Fruit fly (Drosophila melanogaster) whole organism, embryonic: ENCODE results near the gene CG6443.
A peak's percentile ranks its signal among the peaks of the same experiment; 100 is the strongest.

ENCODE experiments used
- ATbp ChIP-seq: fragments of 200-800 bp; sonication (Bioruptor generic); optimal IDR thresholded peaks from 2 replicates; lab custom pipeline; 2017; ENCODE audit warnings: missing biosample characterization, mild to moderate bottlenecking, missing genetic modification characterization, missing genetic modification reagents
- Atf6 ChIP-seq: fragments of 200-800 bp; sonication (Bioruptor generic); IDR thresholded peaks from 2 replicates; pipeline ENCODE4 v1.3.6; 2022; ENCODE audit warnings: missing biosample characterization, missing genetic modification characterization
- CG12769 ChIP-seq: fragments of 200-800 bp; sonication (Bioruptor generic); optimal IDR thresholded peaks from 2 replicates; lab custom pipeline; 2019; ENCODE audit warnings: missing biosample characterization, mild to moderate bottlenecking, missing genetic modification characterization, moderate library complexity
- CG1603 ChIP-seq: fragments of 200-800 bp; sonication (Bioruptor generic); optimal IDR thresholded peaks from 2 replicates; lab custom pipeline; 2019; ENCODE audit warnings: missing biosample characterization, mild to moderate bottlenecking, missing genetic modification characterization, moderate library complexity
- CG16815 ChIP-seq: fragments of 200-800 bp; sonication (Bioruptor generic); optimal IDR thresholded peaks from 3 replicates; lab custom pipeline; 2017; ENCODE audit warnings: missing biosample characterization, mild to moderate bottlenecking, missing genetic modification characterization
- CG17912 ChIP-seq: fragments of 200-800 bp; sonication (Bioruptor generic); optimal IDR thresholded peaks from 2 replicates; lab custom pipeline; 2018; ENCODE audit warnings: missing biosample characterization, mild to moderate bottlenecking, missing genetic modification characterization
- CG18011 ChIP-seq: fragments of 200-800 bp; sonication (Bioruptor generic); optimal IDR thresholded peaks from 2 replicates; lab custom pipeline; 2017; ENCODE audit warnings: missing biosample characterization, missing genetic modification characterization, mild to moderate bottlenecking, moderate library complexity, missing genotype
- CG18619 ChIP-seq: fragments of 200-800 bp; sonication (Bioruptor generic); optimal IDR thresholded peaks from 3 replicates; lab custom pipeline; 2017; ENCODE audit warnings: missing biosample characterization, mild to moderate bottlenecking, missing genetic modification characterization
- CG2120 ChIP-seq: fragments of 200-800 bp; sonication (Bioruptor generic); optimal IDR thresholded peaks from 3 replicates; lab custom pipeline; 2016; ENCODE audit warnings: missing biosample characterization, missing genetic modification characterization
- CG2678 ChIP-seq: fragments of 200-800 bp; sonication (Bioruptor generic); optimal IDR thresholded peaks from 3 replicates; lab custom pipeline; 2019; ENCODE audit warnings: missing biosample characterization, mild to moderate bottlenecking, missing genetic modification characterization, moderate library complexity
- CG2875 ChIP-seq: fragments of 200-800 bp; sonication (Bioruptor generic); optimal IDR thresholded peaks from 2 replicates; lab custom pipeline; 2017; ENCODE audit warnings: missing biosample characterization, mild to moderate bottlenecking, missing genetic modification characterization, missing genetic modification reagents
- CG2889 ChIP-seq: fragments of 200-800 bp; sonication (Bioruptor generic); IDR thresholded peaks from 3 replicates; pipeline ENCODE4 v1.3.6; 2022; ENCODE audit warnings: missing biosample characterization, missing genetic modification characterization
- CG33213 ChIP-seq: fragments of 200-800 bp; sonication (Bioruptor generic); optimal IDR thresholded peaks from 3 replicates; lab custom pipeline; 2016; ENCODE audit warnings: missing biosample characterization, missing genetic modification characterization
- CG3407 ChIP-seq: fragments of 200-800 bp; sonication (Bioruptor generic); optimal IDR thresholded peaks from 2 replicates; lab custom pipeline; 2018; ENCODE audit warnings: missing biosample characterization, mild to moderate bottlenecking, missing genetic modification characterization
- CG3995 ChIP-seq: fragments of 200-800 bp; sonication (Bioruptor generic); optimal IDR thresholded peaks from 3 replicates; lab custom pipeline; 2016; ENCODE audit warnings: missing biosample characterization, missing genetic modification characterization
- CG5245 ChIP-seq: fragments of 200-800 bp; sonication (Bioruptor generic); optimal IDR thresholded peaks from 3 replicates; lab custom pipeline; 2016; ENCODE audit warnings: missing biosample characterization, missing genetic modification characterization
- CG7372 ChIP-seq: fragments of 200-800 bp; sonication (Bioruptor generic); IDR thresholded peaks from 2 replicates; pipeline ENCODE4 v1.3.6; 2022; ENCODE audit warnings: missing biosample characterization, missing genetic modification characterization
- CG8281 ChIP-seq: fragments of 200-800 bp; sonication (Bioruptor generic); optimal IDR thresholded peaks from 2 replicates; lab custom pipeline; 2018; ENCODE audit warnings: missing biosample characterization, mild to moderate bottlenecking, missing genetic modification characterization, moderate library complexity
- Dip2 ChIP-seq: fragments of 200-800 bp; sonication (Bioruptor generic); IDR thresholded peaks from 2 replicates; pipeline ENCODE4 v1.3.6; 2022; ENCODE audit warnings: missing biosample characterization, missing genetic modification characterization
- Ets65A ChIP-seq: fragments of 200-800 bp; sonication (Bioruptor generic); peaks from one replicate; lab custom pipeline; 2016; ENCODE audit warnings: missing biosample characterization, missing genetic modification characterization
- H15 ChIP-seq: fragments of 200-800 bp; sonication (Bioruptor generic); IDR thresholded peaks from 3 replicates; pipeline ENCODE4 v1.3.6; 2022; ENCODE audit warnings: missing biosample characterization, missing genetic modification characterization
- Hmr ChIP-seq: fragments of 200-800 bp; sonication (Bioruptor generic); optimal IDR thresholded peaks from 3 replicates; lab custom pipeline; 2017; ENCODE audit warnings: mild to moderate bottlenecking, missing biosample characterization, missing genetic modification reagents, missing genetic modification characterization
- Hsf ChIP-seq: fragments of 200-800 bp; sonication (Bioruptor generic); optimal IDR thresholded peaks from 3 replicates; lab custom pipeline; 2016; ENCODE audit warnings: missing biosample characterization, missing genetic modification characterization
- MBD-R2 ChIP-seq: fragments of 200-800 bp; sonication (Bioruptor generic); IDR thresholded peaks from 2 replicates; pipeline ENCODE4 v1.3.6; 2022; ENCODE audit warnings: missing biosample characterization, missing genetic modification characterization
- Max ChIP-seq: fragments of 200-800 bp; sonication (Bioruptor generic); optimal IDR thresholded peaks from 2 replicates; lab custom pipeline; 2016; ENCODE audit warnings: missing biosample characterization, mild to moderate bottlenecking, missing genetic modification characterization
- Meics ChIP-seq: fragments of 200-800 bp; sonication (Bioruptor generic); optimal IDR thresholded peaks from 2 replicates; lab custom pipeline; 2017; ENCODE audit warnings: missing biosample characterization, mild to moderate bottlenecking, missing genetic modification characterization
- NC2α ChIP-seq: fragments of 200-800 bp; sonication (Bioruptor generic); optimal IDR thresholded peaks from 2 replicates; lab custom pipeline; 2016; ENCODE audit warnings: missing biosample characterization, missing genetic modification characterization
- PHDP ChIP-seq: fragments of 200-800 bp; sonication (Bioruptor generic); optimal IDR thresholded peaks from 3 replicates; lab custom pipeline; 2018; ENCODE audit warnings: missing biosample characterization, mild to moderate bottlenecking, missing genetic modification characterization, moderate library complexity
- Pdp1 ChIP-seq, 2 experiments: fragments of 200-800 bp; sonication (Bioruptor generic); optimal IDR thresholded peaks; 3 replicates each; lab custom pipeline; 2016; ENCODE audit warnings: missing biosample characterization in 2 of 2, missing genetic modification characterization in 2 of 2, mild to moderate bottlenecking in 1 of 2, moderate library complexity in 1 of 2
- Rfx ChIP-seq: fragments of 200-800 bp; sonication (Bioruptor generic); IDR thresholded peaks from 2 replicates; pipeline ENCODE4 v1.3.6; 2022; ENCODE audit warnings: missing biosample characterization, missing genetic modification characterization
- Trl ChIP-seq, 3 experiments: fragments of >200 bp in 2 of 3; fragments of 200-800 bp in 1 of 3; sonication (Bioruptor generic) in 1 of 3; optimal IDR thresholded peaks; 2 replicates in 1 of 3; 3 replicates in 2 of 3; lab custom pipeline; 2016 to 2017; ENCODE audit warnings: missing biosample characterization in 1 of 3, missing genetic modification characterization in 1 of 3
- Usf ChIP-seq: fragments of 200-800 bp; sonication (Bioruptor generic); optimal IDR thresholded peaks from 2 replicates; lab custom pipeline; 2017; ENCODE audit warnings: missing genotype, missing biosample characterization, missing genetic modification characterization
- Vsx1 ChIP-seq: fragments of 200-800 bp; sonication (Bioruptor generic); optimal IDR thresholded peaks from 2 replicates; lab custom pipeline; 2017; ENCODE audit warnings: missing biosample characterization, mild to moderate bottlenecking, missing genetic modification characterization, missing genetic modification reagents
- Xrp1 ChIP-seq: fragments of 200-800 bp; sonication (Bioruptor generic); IDR thresholded peaks from 2 replicates; pipeline ENCODE4 v1.3.6; 2022; ENCODE audit warnings: missing biosample characterization, missing genetic modification characterization
- ase ChIP-seq: fragments of 200-800 bp; sonication (Bioruptor generic); IDR thresholded peaks from 3 replicates; pipeline ENCODE4 v1.3.6; 2022; ENCODE audit warnings: missing biosample characterization, missing genetic modification characterization
- btn ChIP-seq: fragments of 200-800 bp; sonication (Bioruptor generic); optimal IDR thresholded peaks from 2 replicates; lab custom pipeline; 2016; ENCODE audit warnings: missing biosample characterization, missing genetic modification characterization
- chinmo ChIP-seq: fragments of 200-800 bp; sonication (Bioruptor generic); IDR thresholded peaks from 4 replicates; pipeline ENCODE4 v1.3.6; 2022; ENCODE audit warnings: missing biosample characterization, missing genetic modification characterization; ENCODE audit not compliant: partially characterized antibody
- crp ChIP-seq, 2 experiments: fragments of 200-800 bp; sonication (Bioruptor generic); optimal IDR thresholded peaks; 2 replicates in 1 of 2; 3 replicates in 1 of 2; lab custom pipeline; 2017; ENCODE audit warnings: missing biosample characterization in 2 of 2, missing genetic modification characterization in 2 of 2, mild to moderate bottlenecking in 1 of 2, moderate library complexity in 1 of 2
- eve ChIP-seq, 2 experiments: fragments of >200 bp; optimal IDR thresholded peaks; 2 replicates each; lab custom pipeline; 2017; ENCODE audit warnings: missing biosample characterization in 2 of 2, missing genetic modification characterization in 2 of 2
- fd3F ChIP-seq: fragments of 200-800 bp; sonication (Bioruptor generic); optimal IDR thresholded peaks from 2 replicates; lab custom pipeline; 2018; ENCODE audit warnings: missing biosample characterization, mild to moderate bottlenecking, missing genetic modification characterization, moderate library complexity
- ftz-f1 ChIP-seq: fragments of 200-800 bp; sonication (Bioruptor generic); optimal IDR thresholded peaks from 2 replicates; lab custom pipeline; 2016; ENCODE audit warnings: missing biosample characterization, missing genetic modification characterization
- grau ChIP-seq: fragments of 200-800 bp; optimal IDR thresholded peaks from 3 replicates; lab custom pipeline; 2019; ENCODE audit warnings: missing biosample characterization, mild to moderate bottlenecking, missing genetic modification characterization, moderate library complexity
- grn ChIP-seq: fragments of 200-800 bp; sonication (Bioruptor generic); optimal IDR thresholded peaks from 3 replicates; lab custom pipeline; 2017; ENCODE audit warnings: missing biosample characterization, missing genetic modification characterization
- h ChIP-seq: fragments of >200 bp; optimal IDR thresholded peaks from 2 replicates; lab custom pipeline; 2017
- onecut ChIP-seq: fragments of 200-800 bp; sonication (Bioruptor generic); IDR thresholded peaks from 2 replicates; pipeline ENCODE4 v1.3.6; 2022; ENCODE audit warnings: missing biosample characterization, missing genetic modification characterization
- org-1 ChIP-seq: fragments of 200-800 bp; sonication (Bioruptor generic); optimal IDR thresholded peaks from 2 replicates; lab custom pipeline; 2017; ENCODE audit warnings: missing biosample characterization, missing genetic modification characterization
- sens ChIP-seq: fragments of 200-800 bp; sonication (Bioruptor generic); peaks from one replicate; lab custom pipeline; 2016; ENCODE audit warnings: missing biosample characterization, missing genetic modification characterization
- sna ChIP-seq: fragments of 200-800 bp; sonication (Bioruptor generic); IDR thresholded peaks from 2 replicates; pipeline ENCODE4 v1.3.6; 2022; ENCODE audit warnings: missing biosample characterization, missing genetic modification characterization; ENCODE audit not compliant: partially characterized antibody
- yki ChIP-seq: fragments of >200 bp; optimal IDR thresholded peaks from 3 replicates; lab custom pipeline; 2018

Gene CG6443

DNA sequence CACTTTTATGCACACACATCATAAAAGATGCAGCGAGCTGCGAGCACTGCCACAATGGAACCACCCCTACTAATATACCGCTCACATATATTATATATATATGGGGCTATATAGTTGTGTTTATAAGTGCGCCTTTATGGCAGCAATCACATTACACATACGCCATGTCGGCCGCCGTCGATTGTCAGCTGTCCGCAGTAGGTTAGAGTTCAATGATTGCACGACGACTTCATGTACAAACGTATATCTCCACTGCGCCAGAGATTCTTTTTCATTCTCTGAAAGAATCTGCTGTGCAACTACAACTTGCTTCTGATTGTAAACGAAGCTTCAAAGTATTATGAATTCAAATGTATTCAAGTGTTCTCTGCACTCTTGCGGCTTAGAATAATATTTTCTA is 23.9 kb downstream of the CG6443 start:
- TF ChIP-seq NC2α (GFP tag; lab: Kevin White, UChicago) (no peak), crp (GFP tag; optimal IDR thresholded peaks at IDR 0.05; lab: Kevin White, UChicago) (no peak), btn (no peak), CG8281 (tag; lab: Kevin White, UChicago) (no peak), CG7372 (GFP tag; lab: Robert Waterston, UW) (peak; percentile 18; the same call in 1 of the 2 replicates), CG16815 (GFP tag; lab: Kevin White, UChicago) (no peak)

DNA sequence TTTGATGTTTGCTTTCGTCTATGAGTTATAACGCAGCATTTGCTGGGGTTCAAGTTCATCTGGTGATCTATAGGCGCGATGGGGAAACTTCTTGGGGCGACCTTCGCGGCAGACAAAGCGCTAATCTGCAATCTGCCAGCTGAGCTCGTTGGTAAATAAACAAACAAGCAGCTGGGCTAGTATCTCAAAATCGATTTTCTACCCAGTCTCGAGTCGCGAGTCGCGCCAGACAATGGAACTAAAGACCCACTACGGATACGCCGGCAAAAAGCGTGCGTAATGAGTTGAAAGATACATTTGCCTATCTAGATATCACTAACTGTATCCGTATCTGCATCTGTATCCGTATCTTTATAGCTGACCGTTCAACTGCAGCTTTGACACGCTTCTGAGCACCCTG is 24.8 kb downstream of the CG6443 start:
- TF ChIP-seq CG12769 (tag; lab: Kevin White, UChicago) (peak; percentile 2), H15 (GFP tag; lab: Robert Waterston, UW) (no peak), eve (GFP tag; optimal IDR thresholded peaks at IDR 0.05; lab: Kevin White, UChicago) (no peak), Ets65A (peak; percentile 87), CG3995 (GFP tag; lab: Kevin White, UChicago) (no peak), sna (GFP tag; lab: Robert Waterston, UW) (no peak), PHDP (no peak), CG7372 (GFP tag; lab: Robert Waterston, UW) (no peak), CG2889 (GFP tag; lab: Robert Waterston, UW) (no peak), fd3F (GFP tag; lab: Kevin White, UChicago) (no peak), onecut (GFP tag; lab: Robert Waterston, UW) (peak; percentile 55; the same call in 1 of the 2 replicates), Trl (optimal IDR thresholded peaks at IDR 0.05; lab: Kevin White, UChicago) (no peak), Trl (GFP tag; optimal IDR thresholded peaks at IDR 0.05; lab: Kevin White, UChicago) (no peak), org-1 (GFP tag; lab: Kevin White, UChicago) (no peak), Usf (GFP tag; lab: Kevin White, UChicago) (no peak), CG5245 (no peak), MBD-R2 (GFP tag; lab: Robert Waterston, UW) (no peak), chinmo (GFP tag; lab: Robert Waterston, UW) (0 out of 4 replicates have a peak, but pooled peaks have one; percentile 50), CG17912 (no peak), ftz-f1 (GFP tag; lab: Kevin White, UChicago) (peak; percentile 29), Meics (GFP tag; lab: Kevin White, UChicago) (no peak), NC2α (GFP tag; lab: Kevin White, UChicago) (no peak), CG18011 (no peak), CG2875 (GFP tag; lab: Kevin White, UChicago) (no peak), yki (no peak), ase (GFP tag; lab: Robert Waterston, UW) (no peak), Max (GFP tag; lab: Kevin White, UChicago) (no peak), grn (GFP tag; lab: Kevin White, UChicago) (peak; percentile 56), CG18619 (GFP tag; lab: Kevin White, UChicago) (no peak)
- TF ChIP-seq, all 482 proteins: peak for 6

- TF ChIP-seq Xrp1 (GFP tag; lab: Robert Waterston, UW) (0 out of 2 replicates have a peak, but pooled peaks have one; percentile 18), Atf6 (GFP tag; lab: Robert Waterston, UW) (0 out of 2 replicates have a peak, but pooled peaks have one; percentile 29), Vsx1 (GFP tag; lab: Kevin White, UChicago) (peak; percentile 50), CG3407 (GFP tag; lab: Kevin White, UChicago) (peak; percentile 25), grau (no peak), CG2678 (tag; lab: Kevin White, UChicago) (peak; percentile 11), Hsf (no peak), CG2120 (GFP tag; lab: Kevin White, UChicago) (peak; percentile 29), h (lab: Kevin White, UChicago) (no peak), MBD-R2 (GFP tag; lab: Robert Waterston, UW) (no peak), Ets65A (peak; percentile 55), sens (peak; percentile 78), CG33213 (no peak), Meics (GFP tag; lab: Kevin White, UChicago) (peak; percentile 25), ATbp (GFP tag; lab: Kevin White, UChicago) (peak; percentile 29), Rfx (GFP tag; lab: Robert Waterston, UW) (peak; percentile 27; the same call in 1 of the 2 replicates), Hmr (GFP tag; lab: Kevin White, UChicago) (peak; percentile 14), CG1603 (peak; percentile 30), Pdp1 (GFP tag; optimal IDR thresholded peaks at IDR 0.05; lab: Kevin White, UChicago) (no peak), Dip2 (GFP tag; lab: Robert Waterston, UW) (no peak)
Measured at dm6 chr2L:10754599-10754998, 25.8 kb downstream of the CG6443 start.
